Fruit fly (Drosophila melanogaster) whole organism, embryonic: ENCODE results near the gene CG43796.

Experiments
- Asciz ChIP-seq: fragments of 200-800 bp; sonication (Bioruptor generic); optimal IDR thresholded peaks from 2 replicates; lab custom pipeline; 2017; ENCODE audit warnings: missing biosample characterization, mild to moderate bottlenecking, missing genetic modification characterization, missing genetic modification reagents
- Bdp1 ChIP-seq: fragments of 200-800 bp; sonication (Bioruptor generic); optimal IDR thresholded peaks from 3 replicates; lab custom pipeline; 2016; ENCODE audit warnings: missing biosample characterization, missing genetic modification characterization
- CG10565 ChIP-seq: fragments of 200-800 bp; sonication (Bioruptor generic); optimal IDR thresholded peaks from 3 replicates; lab custom pipeline; 2016; ENCODE audit warnings: missing biosample characterization, mild to moderate bottlenecking, missing genetic modification characterization
- CG10959 ChIP-seq: fragments of 200-800 bp; sonication (Bioruptor generic); IDR thresholded peaks from 2 replicates; pipeline ENCODE4 v1.3.6; 2022; ENCODE audit warnings: missing biosample characterization, missing genetic modification characterization
- CG13287 ChIP-seq: fragments of 200-800 bp; sonication (Bioruptor generic); IDR thresholded peaks from 2 replicates; pipeline ENCODE4 v1.3.6; 2022; ENCODE audit warnings: missing biosample characterization, missing genetic modification characterization; ENCODE audit not compliant: partially characterized antibody
- CG14860 ChIP-seq: fragments of 200-800 bp; sonication (Bioruptor generic); IDR thresholded peaks from 3 replicates; pipeline ENCODE4 v1.3.6; 2022; ENCODE audit warnings: missing biosample characterization, missing genetic modification characterization; ENCODE audit not compliant: partially characterized antibody
- CG15011 ChIP-seq: fragments of 200-800 bp; sonication (Bioruptor generic); optimal IDR thresholded peaks from 3 replicates; lab custom pipeline; 2018; ENCODE audit warnings: missing biosample characterization, mild to moderate bottlenecking, missing genetic modification characterization
- CG16779 ChIP-seq: fragments of 200-800 bp; sonication (Bioruptor generic); IDR thresholded peaks from 2 replicates; pipeline ENCODE4 v1.3.6; 2022; ENCODE audit warnings: missing biosample characterization, missing genetic modification characterization
- CG16813 ChIP-seq: fragments of 200-800 bp; sonication (Bioruptor generic); IDR thresholded peaks from 3 replicates; pipeline ENCODE4 v1.3.6; 2022; ENCODE audit warnings: missing biosample characterization, missing genetic modification characterization; ENCODE audit not compliant: partially characterized antibody
- CG1832 ChIP-seq: fragments of 200-800 bp; sonication (Bioruptor generic); optimal IDR thresholded peaks from 2 replicates; lab custom pipeline; 2017; ENCODE audit warnings: missing biosample characterization, mild to moderate bottlenecking, missing genetic modification characterization, inconsistent platforms
- CG18764 ChIP-seq: fragments of 200-800 bp; sonication (Bioruptor generic); optimal IDR thresholded peaks from 3 replicates; lab custom pipeline; 2016; ENCODE audit warnings: missing biosample characterization, missing genetic modification characterization
- CG2120 ChIP-seq: fragments of 200-800 bp; sonication (Bioruptor generic); optimal IDR thresholded peaks from 3 replicates; lab custom pipeline; 2016; ENCODE audit warnings: missing biosample characterization, missing genetic modification characterization
- CG2129 ChIP-seq: fragments of 200-800 bp; sonication (Bioruptor generic); IDR thresholded peaks from 2 replicates; pipeline ENCODE4 v1.3.6; 2022; ENCODE audit warnings: missing biosample characterization, missing genetic modification characterization; ENCODE audit not compliant: partially characterized antibody
- CG34376 ChIP-seq: fragments of 200-800 bp; sonication (Bioruptor generic); optimal IDR thresholded peaks from 2 replicates; lab custom pipeline; 2018; ENCODE audit warnings: missing biosample characterization, mild to moderate bottlenecking, missing genetic modification characterization
- CG4282 ChIP-seq: fragments of 200-800 bp; sonication (Bioruptor generic); optimal IDR thresholded peaks from 2 replicates; lab custom pipeline; 2016; ENCODE audit warnings: missing biosample characterization, missing genetic modification characterization
- CG6791 ChIP-seq: fragments of 200-800 bp; sonication (Bioruptor generic); IDR thresholded peaks from 3 replicates; pipeline ENCODE4 v1.3.6; 2022; ENCODE audit warnings: missing biosample characterization, missing genetic modification characterization; ENCODE audit not compliant: partially characterized antibody
- CG7372 ChIP-seq: fragments of 200-800 bp; sonication (Bioruptor generic); IDR thresholded peaks from 2 replicates; pipeline ENCODE4 v1.3.6; 2022; ENCODE audit warnings: missing biosample characterization, missing genetic modification characterization
- CG7786 ChIP-seq: fragments of 200-800 bp; sonication (Bioruptor generic); optimal IDR thresholded peaks from 2 replicates; lab custom pipeline; 2016; ENCODE audit warnings: missing biosample characterization, missing genetic modification characterization
- CG8281 ChIP-seq: fragments of 200-800 bp; sonication (Bioruptor generic); optimal IDR thresholded peaks from 2 replicates; lab custom pipeline; 2018; ENCODE audit warnings: missing biosample characterization, mild to moderate bottlenecking, missing genetic modification characterization, moderate library complexity
- CG9215 ChIP-seq: fragments of 200-800 bp; sonication (Bioruptor generic); IDR thresholded peaks from 2 replicates; pipeline ENCODE4 v1.3.6; 2022; ENCODE audit warnings: missing biosample characterization, missing genetic modification characterization
- CTCF ChIP-seq: fragments of 200-800 bp; sonication (Bioruptor generic); optimal IDR thresholded peaks from 2 replicates; lab custom pipeline; 2017; ENCODE audit warnings: missing biosample characterization, mild to moderate bottlenecking, missing genetic modification characterization, moderate library complexity
- D19A ChIP-seq: fragments of 200-800 bp; optimal IDR thresholded peaks from 3 replicates; lab custom pipeline; 2019; ENCODE audit warnings: missing biosample characterization, mild to moderate bottlenecking, missing genetic modification characterization, moderate library complexity
- Elba2 ChIP-seq: fragments of 200-800 bp; sonication (Bioruptor generic); optimal IDR thresholded peaks from 3 replicates; lab custom pipeline; 2016; ENCODE audit warnings: missing biosample characterization, missing genetic modification characterization
- Gsc ChIP-seq: fragments of 200-800 bp; sonication (Bioruptor generic); IDR thresholded peaks from 2 replicates; pipeline ENCODE4 v1.3.6; 2022; ENCODE audit warnings: missing biosample characterization, missing genetic modification characterization
- Lhr ChIP-seq: fragments of 200-800 bp; sonication (Bioruptor generic); optimal IDR thresholded peaks from 3 replicates; lab custom pipeline; 2017; ENCODE audit warnings: mild to moderate bottlenecking, missing biosample characterization, missing genetic modification reagents, missing genetic modification characterization
- Nf-YB ChIP-seq: fragments of 200-800 bp; sonication (Bioruptor generic); optimal IDR thresholded peaks from 3 replicates; lab custom pipeline; 2019; ENCODE audit warnings: missing biosample characterization, mild to moderate bottlenecking, missing genetic modification characterization, moderate library complexity
- Scr ChIP-seq: fragments of 200-800 bp; sonication (Bioruptor generic); IDR thresholded peaks from 2 replicates; pipeline ENCODE4 v1.3.6; 2022; ENCODE audit warnings: missing biosample characterization, missing genetic modification characterization; ENCODE audit not compliant: partially characterized antibody
- amos ChIP-seq: fragments of 200-800 bp; sonication (Bioruptor generic); IDR thresholded peaks from 2 replicates; pipeline ENCODE4 v1.3.6; 2022; ENCODE audit warnings: missing biosample characterization, missing genetic modification characterization; ENCODE audit not compliant: partially characterized antibody
- ato ChIP-seq: fragments of 200-800 bp; sonication (Bioruptor generic); IDR thresholded peaks from 2 replicates; pipeline ENCODE4 v1.3.6; 2022; ENCODE audit warnings: missing biosample characterization, missing genetic modification characterization; ENCODE audit not compliant: partially characterized antibody
- caup ChIP-seq: fragments of 200-800 bp; sonication (Bioruptor generic); optimal IDR thresholded peaks from 3 replicates; lab custom pipeline; 2017; ENCODE audit warnings: missing biosample characterization, mild to moderate bottlenecking, missing genetic modification characterization, moderate library complexity; ENCODE audit not compliant: severe bottlenecking
- crol ChIP-seq: fragments of 200-800 bp; sonication (Bioruptor generic); IDR thresholded peaks from 2 replicates; pipeline ENCODE4 v1.3.6; 2022; ENCODE audit warnings: missing biosample characterization, missing genetic modification characterization
- cwo ChIP-seq: fragments of 200-800 bp; sonication (Bioruptor generic); optimal IDR thresholded peaks from 3 replicates; lab custom pipeline; 2017; ENCODE audit warnings: missing biosample characterization, missing genetic modification characterization, mild to moderate bottlenecking, moderate library complexity, missing genetic modification reagents
- danr ChIP-seq: fragments of 200-800 bp; sonication (Bioruptor generic); IDR thresholded peaks from 2 replicates; pipeline ENCODE4 v1.3.6; 2022; ENCODE audit warnings: missing biosample characterization, missing genetic modification characterization
- hb ChIP-seq: fragments of 200-800 bp; sonication (Bioruptor generic); IDR thresholded peaks from 3 replicates; pipeline ENCODE4 v1.3.6; 2022; ENCODE audit warnings: missing biosample characterization, missing genetic modification characterization; ENCODE audit not compliant: partially characterized antibody
- hth ChIP-seq: fragments of >200 bp; optimal IDR thresholded peaks from 2 replicates; lab custom pipeline; 2017; ENCODE audit warnings: inconsistent platforms
- lmd ChIP-seq: fragments of 200-800 bp; sonication (Bioruptor generic); IDR thresholded peaks from 2 replicates; pipeline ENCODE4 v1.3.6; 2022; ENCODE audit warnings: missing biosample characterization, missing genetic modification characterization
- mam ChIP-seq: fragments of 200-800 bp; sonication (Bioruptor generic); optimal IDR thresholded peaks from 3 replicates; lab custom pipeline; 2016; ENCODE audit warnings: missing biosample characterization, missing genetic modification characterization
- mld ChIP-seq: fragments of 200-800 bp; sonication (Bioruptor generic); IDR thresholded peaks from 3 replicates; pipeline ENCODE4 v1.3.6; 2022; ENCODE audit warnings: missing biosample characterization, missing genetic modification characterization; ENCODE audit not compliant: partially characterized antibody
- pita ChIP-seq: fragments of 200-800 bp; sonication (Bioruptor generic); optimal IDR thresholded peaks from 2 replicates; lab custom pipeline; 2017; ENCODE audit warnings: missing biosample characterization, mild to moderate bottlenecking, missing genetic modification characterization
- rib ChIP-seq: fragments of 200-800 bp; sonication (Bioruptor generic); IDR thresholded peaks from 2 replicates; pipeline ENCODE4 v1.3.6; 2022; ENCODE audit warnings: missing biosample characterization, missing genetic modification characterization
- ro ChIP-seq: fragments of 200-800 bp; sonication (Bioruptor generic); IDR thresholded peaks from 2 replicates; pipeline ENCODE4 v1.3.6; 2022; ENCODE audit warnings: missing biosample characterization, missing genetic modification characterization
- row ChIP-seq: fragments of 200-800 bp; sonication (Bioruptor generic); IDR thresholded peaks from 3 replicates; pipeline ENCODE4 v1.3.6; 2022; ENCODE audit warnings: missing biosample characterization, missing genetic modification characterization
- salm ChIP-seq: fragments of 200-800 bp; sonication (Bioruptor generic); optimal IDR thresholded peaks from 2 replicates; lab custom pipeline; 2018; ENCODE audit warnings: missing biosample characterization, mild to moderate bottlenecking, missing genetic modification characterization
- sim ChIP-seq: fragments of 200-800 bp; sonication (Bioruptor generic); IDR thresholded peaks from 2 replicates; pipeline ENCODE4 v1.3.6; 2022; ENCODE audit warnings: missing biosample characterization, missing genetic modification characterization
- sna ChIP-seq: fragments of 200-800 bp; sonication (Bioruptor generic); IDR thresholded peaks from 2 replicates; pipeline ENCODE4 v1.3.6; 2022; ENCODE audit warnings: missing biosample characterization, missing genetic modification characterization; ENCODE audit not compliant: partially characterized antibody
- unc-4 ChIP-seq: fragments of 200-800 bp; sonication (Bioruptor generic); IDR thresholded peaks from 2 replicates; pipeline ENCODE4 v1.3.6; 2022; ENCODE audit warnings: missing biosample characterization, missing genetic modification characterization; ENCODE audit not compliant: partially characterized antibody
- unpg ChIP-seq: fragments of 200-800 bp; sonication (Bioruptor generic); optimal IDR thresholded peaks from 3 replicates; lab custom pipeline; 2018; ENCODE audit warnings: missing biosample characterization, mild to moderate bottlenecking, missing genetic modification characterization, moderate library complexity
- vnd ChIP-seq: fragments of 200-800 bp; sonication (Bioruptor generic); IDR thresholded peaks from 3 replicates; pipeline ENCODE4 v1.3.6; 2022; ENCODE audit warnings: missing biosample characterization, missing genetic modification characterization; ENCODE audit not compliant: partially characterized antibody
- wdn ChIP-seq: fragments of 200-800 bp; sonication (Bioruptor generic); IDR thresholded peaks from 2 replicates; pipeline ENCODE4 v1.3.6; 2022; ENCODE audit warnings: missing biosample characterization, missing genetic modification characterization

CG43796 gene

dm6 chr2L:8481623-8482424, at the start of gene CG43796 (continued):
- no peak for TF ChIP-seq Nf-YB
- TF ChIP-seq D19A = no peak
- peak; percentile 26 for TF ChIP-seq CTCF
- 0 out of 2 replicates have a peak, but pooled peaks have one; percentile 18 for TF ChIP-seq sna (GFP tag; lab: Robert Waterston, UW)
- no peak for TF ChIP-seq rib (GFP tag; lab: Robert Waterston, UW)
- TF ChIP-seq unc-4 (GFP tag; lab: Robert Waterston, UW) = no peak; the same call in 1 of the 2 replicates
- 0 out of 3 replicates have a peak, but pooled peaks have one; percentile 50 for TF ChIP-seq hb (GFP tag; lab: Robert Waterston, UW)
- TF ChIP-seq CG16779 (GFP tag; lab: Robert Waterston, UW) = no peak
- peak; percentile 47 for TF ChIP-seq ato (GFP tag; lab: Robert Waterston, UW)
- no peak for TF ChIP-seq hth (lab: Kevin White, UChicago)
- TF ChIP-seq CG7372 (GFP tag; lab: Robert Waterston, UW) = no peak
- TF ChIP-seq unpg (GFP tag; lab: Kevin White, UChicago) = no peak
- no peak for TF ChIP-seq crol (GFP tag; lab: Robert Waterston, UW)
- no peak for TF ChIP-seq CG1832 (GFP tag; lab: Kevin White, UChicago)
- no peak for TF ChIP-seq caup
- TF ChIP-seq CG10959 (GFP tag; lab: Robert Waterston, UW) = no peak
- TF ChIP-seq CG16813 = peak; percentile 83
- TF ChIP-seq amos = peak; percentile 69
- no peak for TF ChIP-seq Gsc
- no peak for TF ChIP-seq row (GFP tag; lab: Robert Waterston, UW)
- no peak for TF ChIP-seq mam (GFP tag; lab: Kevin White, UChicago)
- TF ChIP-seq lmd (GFP tag; lab: Robert Waterston, UW) = no peak
- no peak for TF ChIP-seq CG4282
- TF ChIP-seq CG6791 = peak; percentile 87
- TF ChIP-seq CG7786 (GFP tag; lab: Kevin White, UChicago) = no peak
- TF ChIP-seq CG10565 = no peak
- no peak for TF ChIP-seq salm (tag; lab: Kevin White, UChicago)
- TF ChIP-seq mld (GFP tag; lab: Robert Waterston, UW) = peak; percentile 76; the same call in 2 of the 3 replicates
- no peak for TF ChIP-seq CG15011 (GFP tag; lab: Kevin White, UChicago)
- no peak for TF ChIP-seq Asciz
- no peak for TF ChIP-seq Elba2 (GFP tag; lab: Kevin White, UChicago)
- no peak for TF ChIP-seq CG8281 (tag; lab: Kevin White, UChicago)
- no peak for TF ChIP-seq sim
- no peak for TF ChIP-seq Lhr
- TF ChIP-seq ro (GFP tag; lab: Robert Waterston, UW) = no peak
- peak; percentile 97 for TF ChIP-seq Bdp1
- TF ChIP-seq CG34376 = no peak
- TF ChIP-seq vnd (GFP tag; lab: Robert Waterston, UW) = peak; percentile 49; the same call in 1 of the 3 replicates
- no peak for TF ChIP-seq pita (GFP tag; lab: Kevin White, UChicago)
- TF ChIP-seq CG2129 = no peak
- TF ChIP-seq Scr (GFP tag; lab: Robert Waterston, UW) = peak; percentile 65
- no peak for TF ChIP-seq CG2120 (GFP tag; lab: Kevin White, UChicago)
- no peak for TF ChIP-seq CG18764 (GFP tag; lab: Kevin White, UChicago)
- no peak for TF ChIP-seq CG9215
- TF ChIP-seq danr (GFP tag; lab: Robert Waterston, UW) = no peak
- TF ChIP-seq cwo (GFP tag; lab: Kevin White, UChicago) = no peak
- peak; percentile 13; the same call in 1 of the 2 replicates for TF ChIP-seq CG13287 (GFP tag; lab: Robert Waterston, UW)
- TF ChIP-seq CG14860 (GFP tag; lab: Robert Waterston, UW) = peak; percentile 60
- TF ChIP-seq wdn (GFP tag; lab: Robert Waterston, UW) = no peak
